Fruit fly (Drosophila melanogaster): Measurements from ENCODE around the gene CG3345.

The CG3345 gene

DNA sequence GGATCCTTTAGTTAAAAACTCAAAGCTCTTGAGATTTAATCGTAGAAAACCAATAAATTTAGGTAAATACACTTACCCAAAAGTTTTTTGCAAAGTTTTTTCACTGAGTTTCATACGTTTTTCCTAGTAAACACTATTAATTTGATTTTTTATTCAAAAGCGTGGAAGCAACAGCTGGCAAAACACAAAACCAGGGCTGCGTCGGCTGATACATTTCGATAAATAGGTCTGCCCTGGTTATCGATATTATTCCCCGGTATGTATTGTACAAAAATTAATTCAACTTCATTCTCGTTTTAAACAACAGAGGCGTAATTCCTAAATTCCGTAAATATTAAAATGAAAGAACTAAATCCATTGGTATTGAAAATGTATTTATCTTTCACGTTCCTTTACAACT, 2.7 kb downstream of the CG3345 start, which contains the start of gene Dus1 (continued):
- TF ChIP-seq CG7928 (GFP tag; optimal IDR thresholded peaks at IDR 0.05): peak; percentile 97
- no peak for TF ChIP-seq CG9876 (GFP tag; optimal IDR thresholded peaks at IDR 0.05)
- no peak for TF ChIP-seq CG6654 (GFP tag; optimal IDR thresholded peaks at IDR 0.05)
- peak; percentile 14 for TF ChIP-seq sug (tag; optimal IDR thresholded peaks at IDR 0.05)
- TF ChIP-seq CG16779 (GFP tag; IDR thresholded peaks at IDR 0.05): no peak
- TF ChIP-seq CTCF (GFP tag; optimal IDR thresholded peaks at IDR 0.05): peak; percentile 7
- peak; percentile 44 for TF ChIP-seq CG4617 (GFP tag; optimal IDR thresholded peaks at IDR 0.05; ENCODE audit: borderline replicate concordance)
- no peak for TF ChIP-seq ro (GFP tag; IDR thresholded peaks at IDR 0.05)
- TF ChIP-seq Trl (optimal IDR thresholded peaks at IDR 0.05): no peak
- TF ChIP-seq Trl (GFP tag; optimal IDR thresholded peaks at IDR 0.05): no peak
- no peak for TF ChIP-seq CG17328 (GFP tag; IDR thresholded peaks at IDR 0.05)
- no peak for TF ChIP-seq org-1 (GFP tag; optimal IDR thresholded peaks at IDR 0.05)
- peak; percentile 92 for TF ChIP-seq stwl (tag; optimal IDR thresholded peaks at IDR 0.05)
- TF ChIP-seq oc (tag; optimal IDR thresholded peaks at IDR 0.05): no peak
- TF ChIP-seq Fer1 (GFP tag; optimal IDR thresholded peaks at IDR 0.05): peak; percentile 48
- TF ChIP-seq CG30020 (tag; optimal IDR thresholded peaks at IDR 0.05): peak; percentile 20
- TF ChIP-seq prd (optimal IDR thresholded peaks at IDR 0.05): no peak
- TF ChIP-seq prd (GFP tag; IDR thresholded peaks at IDR 0.05): no peak
- no peak for TF ChIP-seq CG8388 (GFP tag; optimal IDR thresholded peaks at IDR 0.05)
- TF ChIP-seq aop (GFP tag; IDR thresholded peaks at IDR 0.05): no peak
- no peak for TF ChIP-seq tin (GFP tag; optimal IDR thresholded peaks at IDR 0.05)
- peak; percentile 75 for TF ChIP-seq E2f2 (GFP tag; IDR thresholded peaks at IDR 0.05)
- TF ChIP-seq lov (optimal IDR thresholded peaks at IDR 0.05): no peak
- no peak for TF ChIP-seq lov (GFP tag; IDR thresholded peaks at IDR 0.05)
- TF ChIP-seq HmgZ (tag; optimal IDR thresholded peaks at IDR 0.05): peak; percentile 48
- TF ChIP-seq Dp (GFP tag; optimal IDR thresholded peaks at IDR 0.05): peak; percentile 73
- TF ChIP-seq Chrac-16 (GFP tag; optimal IDR thresholded peaks at IDR 0.05): no peak
- TF ChIP-seq cg (GFP tag; optimal IDR thresholded peaks at IDR 0.05): no peak
- peak; percentile 60 for TF ChIP-seq Sry-δ (GFP tag; optimal IDR thresholded peaks at IDR 0.05)
- no peak for TF ChIP-seq CG32772 (GFP tag; IDR thresholded peaks at IDR 0.05)
- TF ChIP-seq kah (GFP tag; optimal IDR thresholded peaks at IDR 0.05): no peak
- TF ChIP-seq crc (GFP tag; optimal IDR thresholded peaks at IDR 0.05): no peak
- TF ChIP-seq Stat92E (GFP tag; optimal IDR thresholded peaks at IDR 0.05): peak in 1 of 3 experiments; percentile 64
- peak; percentile 7 for TF ChIP-seq grau (tag; optimal IDR thresholded peaks at IDR 0.05)
- no peak for TF ChIP-seq NC2β (GFP tag; optimal IDR thresholded peaks at IDR 0.05)
- TF ChIP-seq Opbp (GFP tag; IDR thresholded peaks at IDR 0.05; ENCODE audit: partially characterized antibody): peak; percentile 58; the same call in 2 of the 3 replicates
- TF ChIP-seq CG4854 (GFP tag; optimal IDR thresholded peaks at IDR 0.05): no peak
- TF ChIP-seq Doc3 (GFP tag; IDR thresholded peaks at IDR 0.05; ENCODE audit: partially characterized antibody): peak; percentile 68
- no peak for TF ChIP-seq CG31224 (GFP tag; IDR thresholded peaks at IDR 0.05)
- no peak for TF ChIP-seq CG13775 (GFP tag; optimal IDR thresholded peaks at IDR 0.05)
- TF ChIP-seq Dfd (GFP tag; optimal IDR thresholded peaks at IDR 0.05): no peak
- peak; percentile 35 to 90 for TF ChIP-seq crp (GFP tag; optimal IDR thresholded peaks at IDR 0.05)
- no peak for TF ChIP-seq CG9817 (tag; optimal IDR thresholded peaks at IDR 0.05)
- TF ChIP-seq CHES-1-like (GFP tag; optimal IDR thresholded peaks at IDR 0.05): no peak
- peak; percentile 66 for TF ChIP-seq MESR4 (GFP tag; optimal IDR thresholded peaks at IDR 0.05)
- peak; percentile 24 for TF ChIP-seq CG8924 (tag; optimal IDR thresholded peaks at IDR 0.05)
- TF ChIP-seq pzg (GFP tag; optimal IDR thresholded peaks at IDR 0.05): peak; percentile 71
- peak; percentile 47 for TF ChIP-seq row (GFP tag; IDR thresholded peaks at IDR 0.05)
- TF ChIP-seq ab (GFP tag; optimal IDR thresholded peaks at IDR 0.05): no peak
- no peak for TF ChIP-seq toy (GFP tag; IDR thresholded peaks at IDR 0.05)
- TF ChIP-seq CG9932 (GFP tag; IDR thresholded peaks at IDR 0.05): peak; percentile 11; the same call in 1 of the 2 replicates
- no peak for TF ChIP-seq bowl (GFP tag; IDR thresholded peaks at IDR 0.05)
- TF ChIP-seq tap (tag; optimal IDR thresholded peaks at IDR 0.05): no peak
